Fruit fly (Drosophila melanogaster) whole organism, embryonic: Measurements from ENCODE around the gene CG42699.

Experiments used
- B-H1 ChIP-seq: fragments of 200-800 bp; sonication (Bioruptor generic); IDR thresholded peaks from 3 replicates; pipeline ENCODE4 v1.3.6; 2022; ENCODE audit warnings: missing biosample characterization, missing genetic modification characterization
- BtbVII ChIP-seq: fragments of 200-800 bp; sonication (Bioruptor generic); optimal IDR thresholded peaks from 3 replicates; lab custom pipeline; 2017; ENCODE audit warnings: missing biosample characterization, mild to moderate bottlenecking, missing genetic modification characterization
- CG10267 ChIP-seq: fragments of 200-800 bp; sonication (Bioruptor generic); optimal IDR thresholded peaks from 2 replicates; lab custom pipeline; 2018; ENCODE audit warnings: missing biosample characterization, mild to moderate bottlenecking, missing genetic modification characterization, moderate library complexity
- CG11093 ChIP-seq: fragments of 200-800 bp; sonication (Bioruptor generic); IDR thresholded peaks from 3 replicates; pipeline ENCODE4 v1.3.6; 2022; ENCODE audit warnings: missing biosample characterization, missing genetic modification characterization
- CG11560 ChIP-seq: fragments of 200-800 bp; sonication (Bioruptor generic); IDR thresholded peaks from 3 replicates; pipeline ENCODE4 v1.3.6; 2022; ENCODE audit warnings: missing biosample characterization, missing genetic modification characterization
- CG11696 ChIP-seq: fragments of 200-800 bp; sonication (Bioruptor generic); IDR thresholded peaks from 2 replicates; pipeline ENCODE4 v1.3.6; 2022; ENCODE audit warnings: missing biosample characterization, missing genetic modification characterization
- CG11723 ChIP-seq: fragments of 200-800 bp; sonication (Bioruptor generic); optimal IDR thresholded peaks from 2 replicates; lab custom pipeline; 2017; ENCODE audit warnings: missing biosample characterization, mild to moderate bottlenecking, missing genetic modification characterization
- CG14667 ChIP-seq: fragments of 200-800 bp; sonication (Bioruptor generic); IDR thresholded peaks from 2 replicates; pipeline ENCODE4 v1.3.6; 2022; ENCODE audit warnings: missing biosample characterization, missing genetic modification characterization
- CG17568 ChIP-seq: fragments of 200-800 bp; sonication (Bioruptor generic); optimal IDR thresholded peaks from 2 replicates; lab custom pipeline; 2018; ENCODE audit warnings: missing biosample characterization, mild to moderate bottlenecking, missing genetic modification characterization, moderate library complexity
- CG17802 ChIP-seq: fragments of 200-800 bp; sonication (Bioruptor generic); optimal IDR thresholded peaks from 2 replicates; lab custom pipeline; 2018; ENCODE audit warnings: missing biosample characterization, mild to moderate bottlenecking, missing genetic modification characterization, moderate library complexity
- CG18599 ChIP-seq: fragments of 200-800 bp; sonication (Bioruptor generic); optimal IDR thresholded peaks from 3 replicates; lab custom pipeline; 2017; ENCODE audit warnings: missing biosample characterization, missing genetic modification characterization, mild to moderate bottlenecking, moderate library complexity, missing genetic modification reagents
- CG31388 ChIP-seq: fragments of 200-800 bp; sonication (Bioruptor generic); optimal IDR thresholded peaks from 2 replicates; lab custom pipeline; 2016; ENCODE audit warnings: missing biosample characterization, missing genetic modification characterization
- CG3163 ChIP-seq: fragments of 200-800 bp; sonication (Bioruptor generic); optimal IDR thresholded peaks from 3 replicates; lab custom pipeline; 2016; ENCODE audit warnings: missing biosample characterization, missing genetic modification characterization
- CG32532 ChIP-seq: fragments of 200-800 bp; sonication (Bioruptor generic); IDR thresholded peaks from 2 replicates; pipeline ENCODE4 v1.3.6; 2022; ENCODE audit warnings: missing biosample characterization, missing genetic modification characterization
- CG32772 ChIP-seq: fragments of 200-800 bp; sonication (Bioruptor generic); IDR thresholded peaks from 2 replicates; pipeline ENCODE4 v1.3.6; 2022; ENCODE audit warnings: missing biosample characterization, missing genetic modification characterization
- CG42726 ChIP-seq: fragments of 200-800 bp; sonication (Bioruptor generic); IDR thresholded peaks from 2 replicates; pipeline ENCODE4 v1.3.6; 2022; ENCODE audit warnings: missing biosample characterization, missing genetic modification characterization; ENCODE audit not compliant: partially characterized antibody
- CG4730 ChIP-seq: fragments of 200-800 bp; sonication (Bioruptor generic); IDR thresholded peaks from 2 replicates; pipeline ENCODE4 v1.3.6; 2022; ENCODE audit warnings: missing biosample characterization, missing genetic modification characterization
- CG5953 ChIP-seq: fragments of 200-800 bp; sonication (Bioruptor generic); IDR thresholded peaks from 2 replicates; pipeline ENCODE4 v1.3.6; 2022; ENCODE audit warnings: missing biosample characterization, missing genetic modification characterization
- CG6765 ChIP-seq: fragments of 200-800 bp; sonication (Bioruptor generic); optimal IDR thresholded peaks from 3 replicates; lab custom pipeline; 2017; ENCODE audit warnings: missing biosample characterization, mild to moderate bottlenecking, missing genetic modification characterization
- CG7745 ChIP-seq: fragments of 200-800 bp; sonication (Bioruptor generic); optimal IDR thresholded peaks from 2 replicates; lab custom pipeline; 2018; ENCODE audit warnings: missing biosample characterization, mild to moderate bottlenecking, missing genetic modification characterization, moderate library complexity
- CG8290 ChIP-seq, 3 experiments: fragments of 200-800 bp; sonication (Bioruptor generic); optimal IDR thresholded peaks; 2 replicates each; lab custom pipeline; 2016 to 2019; ENCODE audit warnings: missing biosample characterization in 3 of 3, missing genetic modification characterization in 3 of 3, mild to moderate bottlenecking in 2 of 3, moderate library complexity in 1 of 3
- Dll ChIP-seq: fragments of 200-800 bp; sonication (Bioruptor generic); IDR thresholded peaks from 4 replicates; pipeline ENCODE4 v1.3.6; 2022; ENCODE audit warnings: missing biosample characterization, missing genetic modification characterization; ENCODE audit not compliant: partially characterized antibody
- Elba2 ChIP-seq: fragments of 200-800 bp; sonication (Bioruptor generic); optimal IDR thresholded peaks from 3 replicates; lab custom pipeline; 2016; ENCODE audit warnings: missing biosample characterization, missing genetic modification characterization
- Fer3 ChIP-seq: fragments of 200-800 bp; sonication (Bioruptor generic); optimal IDR thresholded peaks from 2 replicates; lab custom pipeline; 2018; ENCODE audit warnings: missing biosample characterization, mild to moderate bottlenecking, missing genetic modification characterization, moderate library complexity
- HLH54F ChIP-seq: fragments of 200-800 bp; sonication (Bioruptor generic); optimal IDR thresholded peaks from 3 replicates; lab custom pipeline; 2016; ENCODE audit warnings: missing biosample characterization, missing genetic modification characterization
- Hmr ChIP-seq: fragments of 200-800 bp; sonication (Bioruptor generic); optimal IDR thresholded peaks from 3 replicates; lab custom pipeline; 2017; ENCODE audit warnings: mild to moderate bottlenecking, missing biosample characterization, missing genetic modification reagents, missing genetic modification characterization
- Hmx ChIP-seq: fragments of 200-800 bp; sonication (Bioruptor generic); optimal IDR thresholded peaks from 2 replicates; lab custom pipeline; 2016; ENCODE audit warnings: missing biosample characterization, missing genetic modification characterization
- MESR4 ChIP-seq: fragments of 200-800 bp; sonication (Bioruptor generic); optimal IDR thresholded peaks from 2 replicates; lab custom pipeline; 2018; ENCODE audit warnings: missing biosample characterization, mild to moderate bottlenecking, missing genetic modification characterization, moderate library complexity
- Meics ChIP-seq: fragments of 200-800 bp; sonication (Bioruptor generic); optimal IDR thresholded peaks from 2 replicates; lab custom pipeline; 2017; ENCODE audit warnings: missing biosample characterization, mild to moderate bottlenecking, missing genetic modification characterization
- Myb ChIP-seq: fragments of 200-800 bp; sonication (Bioruptor generic); optimal IDR thresholded peaks from 2 replicates; lab custom pipeline; 2016; ENCODE audit warnings: missing biosample characterization, missing genetic modification characterization
- Nf-YB ChIP-seq: fragments of 200-800 bp; sonication (Bioruptor generic); optimal IDR thresholded peaks from 3 replicates; lab custom pipeline; 2019; ENCODE audit warnings: missing biosample characterization, mild to moderate bottlenecking, missing genetic modification characterization, moderate library complexity
- Oaz ChIP-seq: fragments of 200-800 bp; sonication (Bioruptor generic); IDR thresholded peaks from 2 replicates; pipeline ENCODE4 v1.3.6; 2022; ENCODE audit warnings: missing biosample characterization, missing genetic modification characterization
- Oli ChIP-seq: fragments of 200-800 bp; sonication (Bioruptor generic); optimal IDR thresholded peaks from 2 replicates; lab custom pipeline; 2018; ENCODE audit warnings: missing biosample characterization, mild to moderate bottlenecking, missing genetic modification characterization, moderate library complexity
- Opbp ChIP-seq: fragments of 200-800 bp; sonication (Bioruptor generic); IDR thresholded peaks from 3 replicates; pipeline ENCODE4 v1.3.6; 2022; ENCODE audit warnings: missing biosample characterization, missing genetic modification characterization; ENCODE audit not compliant: partially characterized antibody
- YL-1 ChIP-seq: fragments of 200-800 bp; sonication (Bioruptor generic); optimal IDR thresholded peaks from 3 replicates; lab custom pipeline; 2017; ENCODE audit warnings: missing biosample characterization, mild to moderate bottlenecking, missing genetic modification characterization
- ara ChIP-seq: fragments of 200-800 bp; sonication (Bioruptor generic); IDR thresholded peaks from 2 replicates; pipeline ENCODE4 v1.3.6; 2022; ENCODE audit warnings: missing biosample characterization, missing genetic modification characterization
- crol ChIP-seq: fragments of 200-800 bp; sonication (Bioruptor generic); IDR thresholded peaks from 2 replicates; pipeline ENCODE4 v1.3.6; 2022; ENCODE audit warnings: missing biosample characterization, missing genetic modification characterization
- dysf ChIP-seq: fragments of 200-800 bp; sonication (Bioruptor generic); IDR thresholded peaks from 3 replicates; pipeline ENCODE4 v1.3.6; 2022; ENCODE audit warnings: missing biosample characterization, missing genetic modification characterization
- ewg ChIP-seq: fragments of 200-800 bp; sonication (Bioruptor generic); optimal IDR thresholded peaks from 3 replicates; lab custom pipeline; 2017; ENCODE audit warnings: mild to moderate bottlenecking, missing biosample characterization, missing genetic modification reagents, missing genetic modification characterization
- fru ChIP-seq: fragments of >200 bp; optimal IDR thresholded peaks from 2 replicates; lab custom pipeline; 2017
- gsb ChIP-seq: fragments of 200-800 bp; sonication (Bioruptor generic); IDR thresholded peaks from 2 replicates; pipeline ENCODE4 v1.3.6; 2022; ENCODE audit warnings: missing biosample characterization, missing genetic modification characterization
- h ChIP-seq: fragments of >200 bp; optimal IDR thresholded peaks from 2 replicates; lab custom pipeline; 2017
- kah ChIP-seq: fragments of 200-800 bp; sonication (Bioruptor generic); optimal IDR thresholded peaks from 2 replicates; lab custom pipeline; 2018; ENCODE audit warnings: missing biosample characterization, mild to moderate bottlenecking, missing genetic modification characterization
- pan ChIP-seq, 4 experiments: fragments of >200 bp in 3 of 4; fragments of 200-800 bp in 1 of 4; sonication (Bioruptor generic) in 1 of 4; optimal IDR thresholded peaks in 3 of 4; IDR thresholded peaks in 1 of 4; 2 replicates each; pipeline versions ENCODE4 v1.3.6 to Lab custom; 2017 to 2022; ENCODE audit warnings: missing biosample characterization in 2 of 4, missing genetic modification characterization in 2 of 4, mixed read lengths in 1 of 4
- prd ChIP-seq, 3 experiments: fragments of >200 bp in 2 of 3; fragments of 200-800 bp in 1 of 3; sonication (Bioruptor generic) in 1 of 3; optimal IDR thresholded peaks in 2 of 3; IDR thresholded peaks in 1 of 3; 2 replicates in 2 of 3; 3 replicates in 1 of 3; pipeline versions ENCODE4 v1.3.6 to Lab custom; 2017 to 2022; ENCODE audit warnings: missing biosample characterization in 1 of 3, missing genetic modification characterization in 1 of 3
- so ChIP-seq: fragments of 200-800 bp; sonication (Bioruptor generic); IDR thresholded peaks from 3 replicates; pipeline ENCODE4 v1.3.6; 2022; ENCODE audit warnings: missing biosample characterization, missing genetic modification characterization
- sob ChIP-seq: fragments of 200-800 bp; sonication (Bioruptor generic); IDR thresholded peaks from 2 replicates; pipeline ENCODE4 v1.3.6; 2022; ENCODE audit warnings: missing biosample characterization, missing genetic modification characterization
- ttk ChIP-seq: fragments of 200-800 bp; sonication (Bioruptor generic); IDR thresholded peaks from 2 replicates; pipeline ENCODE4 v2.1.2; 2022; ENCODE audit warnings: missing biosample characterization, missing genetic modification characterization
- vvl ChIP-seq: fragments of 200-800 bp; sonication (Bioruptor generic); IDR thresholded peaks from 2 replicates; pipeline ENCODE4 v1.3.6; 2022; ENCODE audit warnings: missing biosample characterization, missing genetic modification characterization

CG42699 gene

DNA sequence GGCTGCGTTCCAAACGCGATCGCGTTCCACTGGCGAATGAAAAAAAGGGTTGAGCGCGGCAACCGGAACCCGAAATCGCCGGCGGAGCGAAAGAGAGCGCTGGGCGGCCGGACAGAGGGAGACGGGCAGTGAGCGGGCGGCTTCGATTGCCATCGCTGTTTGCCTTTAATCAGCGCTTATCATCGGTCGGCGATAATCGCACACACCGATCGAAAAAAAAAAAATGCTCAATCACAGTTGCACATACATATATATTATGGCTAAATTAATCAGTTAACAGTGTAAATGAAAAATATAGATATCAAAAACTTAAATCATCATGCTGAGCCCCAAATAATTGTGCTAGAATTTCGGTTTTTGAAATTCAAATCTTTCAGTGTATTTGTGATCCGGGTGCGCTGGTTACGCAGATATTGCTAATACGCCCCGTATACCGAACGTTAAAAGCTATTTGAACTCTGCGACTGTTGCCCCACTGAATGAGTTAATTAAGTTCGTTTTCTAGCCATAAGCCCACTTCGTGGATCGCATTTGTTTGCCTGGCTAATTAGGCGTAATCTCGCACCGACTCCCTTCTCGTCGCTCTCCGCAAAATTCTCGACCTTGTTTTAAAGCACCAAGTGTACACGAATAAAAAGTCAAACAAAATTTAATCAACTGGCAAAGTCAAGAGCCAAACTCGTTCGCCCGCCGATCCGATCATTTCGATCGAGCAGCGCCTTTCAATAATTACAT lies 46.4 kb upstream of the CG42699 start, which contains the start of gene CG33080 (continued):
- TF ChIP-seq h (lab: Kevin White, UChicago) (no peak), Opbp (GFP tag; lab: Robert Waterston, UW) (no peak), Fer3 (tag; lab: Kevin White, UChicago) (no peak), CG32772 (GFP tag; lab: Robert Waterston, UW) (0 out of 2 replicates have a peak, but pooled peaks have one; percentile 15), CG32532 (GFP tag; lab: Robert Waterston, UW) (peak; percentile 51), CG17802 (tag; lab: Kevin White, UChicago) (no peak), fru (no peak), B-H1 (GFP tag; lab: Robert Waterston, UW) (no peak), sob (no peak), CG11560 (tag; lab: Robert Waterston, UW) (no peak), gsb (no peak), CG5953 (GFP tag; lab: Robert Waterston, UW) (no peak), Hmr (GFP tag; lab: Kevin White, UChicago) (peak; percentile 29), dysf (GFP tag; lab: Robert Waterston, UW) (peak; percentile 46; the same call in 2 of the 3 replicates), CG11093 (GFP tag; lab: Robert Waterston, UW) (no peak), ttk (no peak), CG7745 (tag; lab: Kevin White, UChicago) (no peak), CG4730 (GFP tag; lab: Robert Waterston, UW) (no peak), Hmx (no peak), CG42726 (GFP tag; lab: Robert Waterston, UW) (no peak), Dll (no peak), vvl (GFP tag; lab: Robert Waterston, UW) (no peak), CG6765 (GFP tag; lab: Kevin White, UChicago) (no peak), HLH54F (GFP tag; lab: Kevin White, UChicago) (no peak), Oli (tag; lab: Kevin White, UChicago) (no peak), CG8290 (GFP tag; optimal IDR thresholded peaks at IDR 0.05; lab: Kevin White, UChicago) (no peak), CG8290 (tag; optimal IDR thresholded peaks at IDR 0.05; lab: Kevin White, UChicago) (no peak), pan (optimal IDR thresholded peaks at IDR 0.05; lab: Kevin White, UChicago) (no peak), pan (GFP tag; optimal IDR thresholded peaks at IDR 0.05 in 1 of 2, IDR thresholded peaks at IDR 0.05 in 1 of 2) (peak in 1 of 2 experiments; percentile 10), ara (GFP tag; lab: Robert Waterston, UW) (no peak), BtbVII (GFP tag; lab: Kevin White, UChicago) (no peak), YL-1 (GFP tag; lab: Kevin White, UChicago) (no peak), CG31388 (GFP tag; lab: Kevin White, UChicago) (no peak), CG10267 (tag; lab: Kevin White, UChicago) (no peak), Nf-YB (GFP tag; lab: Kevin White, UChicago) (no peak), kah (GFP tag; lab: Kevin White, UChicago) (no peak), CG3163 (GFP tag; lab: Kevin White, UChicago) (no peak), so (no peak), CG14667 (GFP tag; lab: Robert Waterston, UW) (no peak), MESR4 (GFP tag; lab: Kevin White, UChicago) (no peak), CG17568 (no peak), Oaz (GFP tag; lab: Robert Waterston, UW) (no peak), Meics (peak; percentile 28), prd (optimal IDR thresholded peaks at IDR 0.05; lab: Kevin White, UChicago) (no peak), prd (GFP tag; IDR thresholded peaks at IDR 0.05; lab: Robert Waterston, UW) (peak; percentile 28; the same call in 1 of the 3 replicates), CG18599 (GFP tag; lab: Kevin White, UChicago) (peak; percentile 27), ewg (GFP tag; lab: Kevin White, UChicago) (no peak), CG11696 (no peak), Myb (GFP tag; lab: Kevin White, UChicago) (no peak), CG11723 (GFP tag; lab: Kevin White, UChicago) (no peak), Elba2 (no peak), crol (GFP tag; lab: Robert Waterston, UW) (peak; percentile 47; the same call in 1 of the 2 replicates)
